Fruit fly (Drosophila melanogaster) whole organism, adult: ENCODE data around the gene CG14212.

Source experiments
- CG11617 ChIP-seq: fragments of 200-800 bp; sonication (Bioruptor generic); optimal IDR thresholded peaks from 2 replicates; lab custom pipeline; 2017; ENCODE audit warnings: mild to moderate bottlenecking, missing biosample characterization, missing genetic modification reagents, missing genetic modification characterization
- CG12768 ChIP-seq: fragments of 200-800 bp; sonication (Bioruptor generic); optimal IDR thresholded peaks from 2 replicates; lab custom pipeline; 2017; ENCODE audit warnings: missing biosample characterization, missing genetic modification characterization, mild to moderate bottlenecking, moderate library complexity, missing genetic modification reagents
- CG14711 ChIP-seq: fragments of 200-800 bp; sonication (Bioruptor generic); optimal IDR thresholded peaks from 2 replicates; lab custom pipeline; 2018; ENCODE audit warnings: missing biosample characterization, mild to moderate bottlenecking, missing genetic modification characterization, moderate library complexity
- CG1620 ChIP-seq: fragments of 200-800 bp; sonication (Bioruptor generic); optimal IDR thresholded peaks from 2 replicates; lab custom pipeline; 2016; ENCODE audit warnings: missing biosample characterization, missing genetic modification characterization
- CG33017 ChIP-seq: fragments of 200-800 bp; sonication (Bioruptor generic); optimal IDR thresholded peaks from 2 replicates; lab custom pipeline; 2018; ENCODE audit warnings: missing biosample characterization, mild to moderate bottlenecking, missing genetic modification characterization, moderate library complexity
- CG5204 ChIP-seq: fragments of 200-800 bp; sonication (Bioruptor generic); optimal IDR thresholded peaks from 2 replicates; lab custom pipeline; 2016; ENCODE audit warnings: missing biosample characterization, missing genetic modification characterization
- CG7045 ChIP-seq: fragments of 200-800 bp; sonication (Bioruptor generic); optimal IDR thresholded peaks from 2 replicates; lab custom pipeline; 2017; ENCODE audit warnings: missing biosample characterization, mild to moderate bottlenecking, missing genetic modification characterization
- CG7101 ChIP-seq: fragments of 200-800 bp; sonication (Bioruptor generic); optimal IDR thresholded peaks from 2 replicates; lab custom pipeline; 2018; ENCODE audit warnings: missing biosample characterization, mild to moderate bottlenecking, missing genetic modification characterization, moderate library complexity
- Clk ChIP-seq: fragments of 200-800 bp; sonication (Bioruptor generic); optimal IDR thresholded peaks from 2 replicates; lab custom pipeline; 2017; ENCODE audit warnings: missing biosample characterization, missing genetic modification characterization
- Crg-1 ChIP-seq: fragments of 200-800 bp; sonication (Bioruptor generic); optimal IDR thresholded peaks from 2 replicates; lab custom pipeline; 2016; ENCODE audit warnings: missing biosample characterization, missing genetic modification characterization
- Hr96 ChIP-seq: fragments of 200-800 bp; sonication (Bioruptor generic); optimal IDR thresholded peaks from 2 replicates; lab custom pipeline; 2016; ENCODE audit warnings: missing biosample characterization, missing genetic modification characterization
- Mnt ChIP-seq: fragments of 200-800 bp; sonication (Bioruptor generic); optimal IDR thresholded peaks from 2 replicates; lab custom pipeline; 2016; ENCODE audit warnings: missing biosample characterization, mild to moderate bottlenecking, missing genetic modification characterization
- bab1 ChIP-seq: fragments of 200-800 bp; sonication (Bioruptor generic); optimal IDR thresholded peaks from 3 replicates; lab custom pipeline; 2019; ENCODE audit warnings: missing biosample characterization, mild to moderate bottlenecking, missing genetic modification characterization, moderate library complexity
- cic ChIP-seq: fragments of 200-800 bp; sonication (Bioruptor generic); optimal IDR thresholded peaks from 2 replicates; lab custom pipeline; 2017; ENCODE audit warnings: missing biosample characterization, mild to moderate bottlenecking, missing genetic modification characterization, moderate library complexity
- cnc ChIP-seq, 2 experiments: fragments of >200 bp; optimal IDR thresholded peaks; 2 replicates each; lab custom pipeline; 2017
- kay ChIP-seq: fragments of 200-800 bp; sonication (Bioruptor generic); peaks from one replicate; lab custom pipeline; 2016; ENCODE audit warnings: missing biosample characterization, missing genetic modification characterization, borderline replicate concordance
- ovo ChIP-seq: fragments of 200-800 bp; sonication (Bioruptor generic); optimal IDR thresholded peaks from 2 replicates; lab custom pipeline; 2016; ENCODE audit warnings: missing biosample characterization, missing genetic modification characterization
- pad ChIP-seq: fragments of 200-800 bp; sonication (Bioruptor generic); optimal IDR thresholded peaks from 3 replicates; lab custom pipeline; 2017; ENCODE audit warnings: missing biosample characterization, missing genetic modification characterization, mild to moderate bottlenecking, moderate library complexity, missing genetic modification reagents
- tj ChIP-seq: fragments of 200-800 bp; sonication (Bioruptor generic); optimal IDR thresholded peaks from 3 replicates; lab custom pipeline; 2017; ENCODE audit warnings: missing biosample characterization, mild to moderate bottlenecking, missing genetic modification characterization, moderate library complexity
- toe ChIP-seq: fragments of 200-800 bp; sonication (Bioruptor generic); optimal IDR thresholded peaks from 2 replicates; lab custom pipeline; 2016; ENCODE audit warnings: missing biosample characterization, missing genetic modification characterization

CG14212 gene

DNA sequence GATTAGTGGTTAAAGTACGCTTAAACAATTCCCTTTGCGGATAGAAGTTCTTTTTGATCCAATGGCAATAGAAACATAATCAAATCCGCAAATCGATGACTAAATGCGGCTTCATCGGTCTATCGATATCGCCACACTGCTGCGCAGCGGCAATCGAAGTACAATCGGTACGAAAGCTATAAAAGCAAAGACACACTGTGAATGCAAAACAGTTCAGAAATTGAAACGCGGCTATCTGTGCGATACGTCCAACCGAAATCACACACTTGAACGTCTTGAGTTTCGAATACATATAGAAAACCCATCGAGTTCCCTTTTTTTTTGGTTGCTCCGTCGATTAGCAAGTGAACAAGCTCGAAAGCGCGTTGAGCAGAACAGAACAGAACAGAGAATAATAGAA is 20.5 kb upstream of the CG14212 start, which contains the start of gene CG14207:
Gene CG14207 (plus strand): TSS at position 203 of the 400 bp plus-strand sequence.
- no peak for TF ChIP-seq CG33017 (tag; lab: Kevin White, UChicago)
- peak; percentile 55 for TF ChIP-seq CG1620 (GFP tag; lab: Kevin White, UChicago)
- TF ChIP-seq kay (GFP tag; lab: Kevin White, UChicago) = no peak
- no peak for TF ChIP-seq Hr96 (GFP tag; lab: Kevin White, UChicago)
- TF ChIP-seq CG5204 (GFP tag; lab: Kevin White, UChicago) = no peak
- no peak for TF ChIP-seq CG7045 (GFP tag; lab: Kevin White, UChicago)
- TF ChIP-seq CG12768 (GFP tag; lab: Kevin White, UChicago) = peak; percentile 17
- peak; percentile 20 for TF ChIP-seq tj
- TF ChIP-seq CG11617 (GFP tag; lab: Kevin White, UChicago) = no peak
- TF ChIP-seq toe (GFP tag; lab: Kevin White, UChicago) = no peak
- peak; percentile 44 for TF ChIP-seq CG7101 (tag; lab: Kevin White, UChicago)
- TF ChIP-seq ovo (GFP tag; lab: Kevin White, UChicago) = peak; percentile 7
- peak; percentile 16 for TF ChIP-seq Crg-1 (GFP tag; lab: Kevin White, UChicago)
- peak; percentile 68 for TF ChIP-seq bab1 (GFP tag; lab: Kevin White, UChicago)
- no peak for TF ChIP-seq CG14711 (tag; lab: Kevin White, UChicago)
- no peak for TF ChIP-seq pad (GFP tag; lab: Kevin White, UChicago)
- no peak for TF ChIP-seq cnc (optimal IDR thresholded peaks at IDR 0.05; lab: Kevin White, UChicago)
- TF ChIP-seq Clk (GFP tag; lab: Kevin White, UChicago) = no peak
- TF ChIP-seq cic (GFP tag; lab: Kevin White, UChicago) = peak; percentile 16
- TF ChIP-seq Mnt (GFP tag; lab: Kevin White, UChicago) = peak; percentile 59

- peak; percentile 51 for TF ChIP-seq pad (GFP tag; lab: Kevin White, UChicago)
- TF ChIP-seq ovo (GFP tag; lab: Kevin White, UChicago) = peak; percentile 96
- TF ChIP-seq cic (GFP tag; lab: Kevin White, UChicago) = no peak
These were observed 19.6 kb upstream of the CG14212 start for dm6 chrX:19605915-19606314.

dm6 chrX:19606558-19606957 is 18.9 kb upstream of the CG14212 start:
- TF ChIP-seq Clk (GFP tag; lab: Kevin White, UChicago) = no peak
- TF ChIP-seq CG14711 (tag; lab: Kevin White, UChicago) = no peak
- TF ChIP-seq CG1620 (GFP tag; lab: Kevin White, UChicago) = no peak
- TF ChIP-seq CG33017 (tag; lab: Kevin White, UChicago) = no peak
- TF ChIP-seq Crg-1 (GFP tag; lab: Kevin White, UChicago) = no peak
- TF ChIP-seq CG5204 (GFP tag; lab: Kevin White, UChicago) = no peak
- no peak for TF ChIP-seq pad (GFP tag; lab: Kevin White, UChicago)
- no peak for TF ChIP-seq CG7045 (GFP tag; lab: Kevin White, UChicago)

- TF ChIP-seq tj (no peak), CG1620 (GFP tag; lab: Kevin White, UChicago) (no peak), cnc (optimal IDR thresholded peaks at IDR 0.05; lab: Kevin White, UChicago) (peak in 1 of 2 experiments; percentile 44)
These were observed 18.5 kb upstream of the CG14212 start for dm6 chrX:19606971-19607370.

DNA sequence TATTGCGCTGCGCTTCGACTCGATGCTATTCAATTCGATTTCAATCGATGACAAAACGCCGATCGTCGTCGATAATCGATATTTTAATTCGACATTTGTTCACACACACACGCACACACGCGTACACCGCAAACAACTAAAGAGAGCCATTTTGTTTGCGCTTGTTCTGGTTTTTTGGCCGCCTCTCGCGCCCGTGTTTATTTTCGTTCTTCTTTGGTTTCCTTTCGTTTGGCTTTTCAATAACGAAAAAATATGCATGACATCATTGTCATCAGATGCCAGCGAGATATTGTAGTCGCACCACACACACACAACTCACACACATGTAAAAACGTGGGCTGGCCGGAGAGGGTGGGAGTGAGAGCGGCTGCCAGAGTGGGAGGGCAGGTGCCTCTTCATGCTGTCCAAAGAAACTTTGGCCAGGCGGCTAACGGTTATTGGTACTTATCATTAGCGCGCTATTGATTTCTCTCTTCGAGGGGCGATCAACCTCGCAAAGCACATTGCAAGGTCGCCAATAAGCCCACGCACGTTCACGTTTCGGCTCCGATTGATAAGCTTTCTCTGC is 17.4 kb upstream of the CG14212 start:
- TF ChIP-seq ovo (GFP tag; lab: Kevin White, UChicago) (no peak), pad (GFP tag; lab: Kevin White, UChicago) (peak; percentile 41), Mnt (GFP tag; lab: Kevin White, UChicago) (peak; percentile 61)

DNA sequence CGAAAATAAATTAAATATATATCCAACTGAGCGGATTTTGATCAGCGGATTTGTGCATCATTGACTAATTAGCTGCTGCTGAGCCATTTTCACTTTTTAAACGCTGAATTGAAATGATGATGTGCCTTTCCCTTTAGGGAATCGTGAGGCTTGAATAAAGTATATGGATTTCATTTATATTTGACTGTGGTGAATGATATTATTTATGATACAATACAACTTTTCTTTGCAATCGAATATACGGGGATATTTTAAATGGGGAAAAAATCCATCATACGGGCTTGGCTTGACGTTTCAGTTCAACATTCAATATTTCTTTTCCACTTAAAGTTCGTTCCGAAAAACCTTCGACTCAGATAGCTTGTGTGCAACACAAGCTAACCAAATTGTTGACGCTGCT is 14.3 kb upstream of the CG14212 start, which contains the start of the genes Shawn and Tyler:
Gene Shawn (plus strand): TSS at position 301 of the 400 bp plus-strand sequence.
Gene Tyler (plus strand): TSS at position 301 of the 400 bp plus-strand sequence.
- TF ChIP-seq CG14711 (tag; lab: Kevin White, UChicago) = no peak
- TF ChIP-seq Crg-1 (GFP tag; lab: Kevin White, UChicago) = no peak
- TF ChIP-seq CG5204 (GFP tag; lab: Kevin White, UChicago) = no peak
- no peak for TF ChIP-seq cnc (optimal IDR thresholded peaks at IDR 0.05; lab: Kevin White, UChicago)
- no peak for TF ChIP-seq kay (GFP tag; lab: Kevin White, UChicago)
- TF ChIP-seq ovo (GFP tag; lab: Kevin White, UChicago) = no peak
- TF ChIP-seq Hr96 (GFP tag; lab: Kevin White, UChicago) = no peak

dm6 chrX:19613473-19613872 is 12.0 kb upstream of the CG14212 start:
- TF ChIP-seq CG7045 (GFP tag; lab: Kevin White, UChicago) (no peak), cnc (optimal IDR thresholded peaks at IDR 0.05; lab: Kevin White, UChicago) (no peak), CG33017 (tag; lab: Kevin White, UChicago) (no peak), toe (GFP tag; lab: Kevin White, UChicago) (no peak), tj (peak; percentile 32), Crg-1 (GFP tag; lab: Kevin White, UChicago) (peak; percentile 46), bab1 (GFP tag; lab: Kevin White, UChicago) (peak; percentile 82), Hr96 (GFP tag; lab: Kevin White, UChicago) (no peak), kay (GFP tag; lab: Kevin White, UChicago) (no peak), CG5204 (GFP tag; lab: Kevin White, UChicago) (no peak), CG1620 (GFP tag; lab: Kevin White, UChicago) (no peak), pad (GFP tag; lab: Kevin White, UChicago) (peak; percentile 39), Clk (GFP tag; lab: Kevin White, UChicago) (no peak), CG12768 (GFP tag; lab: Kevin White, UChicago) (no peak), cic (GFP tag; lab: Kevin White, UChicago) (no peak), Mnt (GFP tag; lab: Kevin White, UChicago) (peak; percentile 68), CG11617 (GFP tag; lab: Kevin White, UChicago) (peak; percentile 71), ovo (GFP tag; lab: Kevin White, UChicago) (no peak), CG7101 (tag; lab: Kevin White, UChicago) (peak; percentile 81), CG14711 (tag; lab: Kevin White, UChicago) (peak; percentile 38)
